Worm (Caenorhabditis elegans): ENCODE measurements around the gene fbxb-95.

- TF ChIP-seq ets-4 (GFP tag; optimal IDR thresholded peaks at IDR 0.05), result no peak
- TF ChIP-seq snpc-3.4 (tag; optimal IDR thresholded peaks at IDR 0.05), result no peak
- no peak for TF ChIP-seq lir-1 (GFP tag; conservative IDR thresholded peaks at IDR 0.05)
Measured at ce11 chrII:1869120-1869519, 14.9 kb downstream of the fbxb-95 start, which contains the start of gene math-14.
